Fruit fly (Drosophila melanogaster): ENCODE measurements around the gene CG2209.

The CG2209 gene

DNA sequence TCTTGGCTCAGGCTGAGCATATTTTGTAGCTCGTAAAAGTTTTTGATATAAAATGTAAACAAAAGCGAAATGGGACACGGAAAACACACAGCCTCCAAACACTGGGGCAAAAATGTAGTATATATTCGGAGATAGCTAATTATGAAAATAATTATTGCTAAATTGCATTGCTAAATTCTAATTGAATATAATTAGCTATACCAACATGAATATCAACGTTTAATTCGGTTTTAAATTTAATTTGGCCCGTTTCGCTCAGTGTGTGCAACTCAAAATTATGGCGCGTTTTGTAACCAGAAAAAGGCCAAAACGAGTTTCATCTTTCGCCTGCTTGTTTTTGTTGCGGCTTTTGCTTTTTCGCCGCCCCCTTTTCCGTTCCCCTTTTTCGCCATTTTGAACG lies 1.8 kb downstream of the CG2209 start (continued):
- TF ChIP-seq slbo (GFP tag; IDR thresholded peaks at IDR 0.05) (peak; percentile 60), jumu (GFP tag; optimal IDR thresholded peaks at IDR 0.05) (no peak), disco-r (GFP tag; optimal IDR thresholded peaks at IDR 0.05) (no peak), HLH54F (GFP tag; optimal IDR thresholded peaks at IDR 0.05) (peak; percentile 6), cwo (GFP tag; optimal IDR thresholded peaks at IDR 0.05) (peak; percentile 31), Max (GFP tag; optimal IDR thresholded peaks at IDR 0.05) (no peak), vfl (GFP tag; optimal IDR thresholded peaks at IDR 0.05) (no peak), peb (GFP tag; IDR thresholded peaks at IDR 0.05) (no peak), danr (GFP tag; IDR thresholded peaks at IDR 0.05) (no peak), CG2202 (tag; optimal IDR thresholded peaks at IDR 0.05) (no peak), Fer2 (tag; optimal IDR thresholded peaks at IDR 0.05) (no peak), ham (GFP tag; IDR thresholded peaks at IDR 0.05) (no peak), H15 (GFP tag; IDR thresholded peaks at IDR 0.05) (peak; percentile 27; the same call in 1 of the 3 replicates), ftz-f1 (GFP tag; optimal IDR thresholded peaks at IDR 0.05) (no peak), Atf-2 (GFP tag; optimal IDR thresholded peaks at IDR 0.05) (no peak), Med (GFP tag) (no peak), stwl (tag; optimal IDR thresholded peaks at IDR 0.05) (no peak), CG4820 (GFP tag; optimal IDR thresholded peaks at IDR 0.05) (no peak), CG3847 (GFP tag; IDR thresholded peaks at IDR 0.05) (0 out of 2 replicates have a peak, but pooled peaks have one; percentile 16), CG6689 (GFP tag; IDR thresholded peaks at IDR 0.05) (peak; percentile 25; the same call in 1 of the 2 replicates), CG17385 (GFP tag; optimal IDR thresholded peaks at IDR 0.05) (peak; percentile 3), gfzf (GFP tag; optimal IDR thresholded peaks at IDR 0.05) (no peak), CG7987 (GFP tag; optimal IDR thresholded peaks at IDR 0.05) (no peak), NK7.1 (GFP tag; optimal IDR thresholded peaks at IDR 0.05) (no peak), grau (tag; optimal IDR thresholded peaks at IDR 0.05) (no peak), trh (GFP tag; optimal IDR thresholded peaks at IDR 0.05) (no peak), pros (GFP tag; optimal IDR thresholded peaks at IDR 0.05) (no peak), CG6765 (GFP tag; optimal IDR thresholded peaks at IDR 0.05) (no peak), CG18764 (GFP tag; optimal IDR thresholded peaks at IDR 0.05) (no peak), Awh (GFP tag; IDR thresholded peaks at IDR 0.05) (no peak), CG7963 (GFP tag; IDR thresholded peaks at IDR 0.05; ENCODE audit: partially characterized antibody) (no peak), CG14050 (GFP tag; IDR thresholded peaks at IDR 0.05) (no peak), CG17568 (GFP tag; optimal IDR thresholded peaks at IDR 0.05) (no peak), CG4730 (GFP tag; IDR thresholded peaks at IDR 0.05) (no peak), Stat92E (GFP tag; optimal IDR thresholded peaks at IDR 0.05) (no peak), slp2 (GFP tag; optimal IDR thresholded peaks at IDR 0.05) (no peak), mirr (GFP tag; optimal IDR thresholded peaks at IDR 0.05) (no peak), CG16813 (GFP tag; IDR thresholded peaks at IDR 0.05; ENCODE audit: partially characterized antibody) (no peak), Asciz (GFP tag; optimal IDR thresholded peaks at IDR 0.05) (no peak), CG15514 (GFP tag; optimal IDR thresholded peaks at IDR 0.05) (peak; percentile 39), CG10959 (GFP tag; IDR thresholded peaks at IDR 0.05) (no peak), Hr39 (optimal IDR thresholded peaks at IDR 0.05) (no peak), wdn (GFP tag; IDR thresholded peaks at IDR 0.05) (no peak), Lim3 (GFP tag; IDR thresholded peaks at IDR 0.05) (no peak), sna (GFP tag; IDR thresholded peaks at IDR 0.05; ENCODE audit: partially characterized antibody) (no peak), ems (GFP tag; optimal IDR thresholded peaks at IDR 0.05) (no peak), Hsf (GFP tag; optimal IDR thresholded peaks at IDR 0.05) (peak; percentile 10), CG4328 (GFP tag; optimal IDR thresholded peaks at IDR 0.05) (no peak), Hmx (GFP tag; optimal IDR thresholded peaks at IDR 0.05) (no peak), al (GFP tag; IDR thresholded peaks at IDR 0.05) (no peak), seq (GFP tag; IDR thresholded peaks at IDR 0.05) (no peak), bbx (GFP tag; IDR thresholded peaks at IDR 0.05; ENCODE audit: partially characterized antibody) (no peak)

Measured in whole organism, embryonic.